Fruit fly (Drosophila melanogaster) whole organism, embryonic: ENCODE data around the gene CG12075.

Experiments
- Aef1 ChIP-seq: fragments of 200-800 bp; sonication (Bioruptor generic); IDR thresholded peaks from 3 replicates; pipeline ENCODE4 v1.3.6; 2022; ENCODE audit warnings: missing biosample characterization, missing genetic modification characterization
- Antp ChIP-seq: fragments of 200-800 bp; sonication (Bioruptor generic); optimal IDR thresholded peaks from 3 replicates; lab custom pipeline; 2016; ENCODE audit warnings: missing biosample characterization, missing genetic modification characterization
- Atf3 ChIP-seq: fragments of 200-800 bp; sonication (Bioruptor generic); optimal IDR thresholded peaks from 3 replicates; lab custom pipeline; 2016; ENCODE audit warnings: missing biosample characterization, missing genetic modification characterization
- BEAF-32 ChIP-seq: fragments of 200-800 bp; sonication (Bioruptor generic); optimal IDR thresholded peaks from 3 replicates; lab custom pipeline; 2017; ENCODE audit warnings: missing biosample characterization, missing genetic modification characterization, mild to moderate bottlenecking, moderate library complexity, missing genetic modification reagents
- Blimp-1 ChIP-seq: fragments of 200-800 bp; sonication (Bioruptor generic); optimal IDR thresholded peaks from 3 replicates; lab custom pipeline; 2018; ENCODE audit warnings: missing biosample characterization, missing genetic modification characterization, mild to moderate bottlenecking, moderate library complexity, missing genetic modification reagents
- BtbVII ChIP-seq: fragments of 200-800 bp; sonication (Bioruptor generic); optimal IDR thresholded peaks from 3 replicates; lab custom pipeline; 2017; ENCODE audit warnings: missing biosample characterization, mild to moderate bottlenecking, missing genetic modification characterization
- C15 ChIP-seq: fragments of 200-800 bp; sonication (Bioruptor generic); IDR thresholded peaks from 3 replicates; pipeline ENCODE4 v1.3.6; 2022; ENCODE audit warnings: missing biosample characterization, missing genetic modification characterization
- CG10462 ChIP-seq: fragments of 200-800 bp; sonication (Bioruptor generic); optimal IDR thresholded peaks from 2 replicates; lab custom pipeline; 2016; ENCODE audit warnings: missing biosample characterization, missing genetic modification characterization
- CG10979 ChIP-seq: fragments of 200-800 bp; sonication (Bioruptor generic); optimal IDR thresholded peaks from 2 replicates; lab custom pipeline; 2018; ENCODE audit warnings: missing biosample characterization, mild to moderate bottlenecking, missing genetic modification characterization, moderate library complexity
- CG11085 ChIP-seq: fragments of 200-800 bp; sonication (Bioruptor generic); IDR thresholded peaks from 2 replicates; pipeline ENCODE4 v1.3.6; 2022; ENCODE audit warnings: missing biosample characterization, missing genetic modification characterization
- CG11695 ChIP-seq: fragments of 200-800 bp; sonication (Bioruptor generic); IDR thresholded peaks from 3 replicates; pipeline ENCODE4 v1.3.6; 2022; ENCODE audit warnings: missing biosample characterization, missing genetic modification characterization
- CG1603 ChIP-seq: fragments of 200-800 bp; sonication (Bioruptor generic); optimal IDR thresholded peaks from 2 replicates; lab custom pipeline; 2019; ENCODE audit warnings: missing biosample characterization, mild to moderate bottlenecking, missing genetic modification characterization, moderate library complexity
- CG18476 ChIP-seq: fragments of 200-800 bp; sonication (Bioruptor generic); optimal IDR thresholded peaks from 2 replicates; lab custom pipeline; 2016; ENCODE audit warnings: missing biosample characterization, mild to moderate bottlenecking, missing genetic modification characterization
- CG30403 ChIP-seq: fragments of 200-800 bp; sonication (Bioruptor generic); optimal IDR thresholded peaks from 3 replicates; lab custom pipeline; 2016; ENCODE audit warnings: missing biosample characterization, missing genetic modification characterization
- CG30431 ChIP-seq: fragments of 200-800 bp; sonication (Bioruptor generic); optimal IDR thresholded peaks from 2 replicates; lab custom pipeline; 2017; ENCODE audit warnings: missing biosample characterization, missing genetic modification characterization
- CG34422 ChIP-seq: fragments of 200-800 bp; sonication (Bioruptor generic); IDR thresholded peaks from 3 replicates; pipeline ENCODE4 v1.3.6; 2022; ENCODE audit warnings: missing biosample characterization, missing genetic modification characterization
- CG6791 ChIP-seq: fragments of 200-800 bp; sonication (Bioruptor generic); IDR thresholded peaks from 3 replicates; pipeline ENCODE4 v1.3.6; 2022; ENCODE audit warnings: missing biosample characterization, missing genetic modification characterization; ENCODE audit not compliant: partially characterized antibody
- CG7271 ChIP-seq: fragments of 200-800 bp; sonication (Bioruptor generic); optimal IDR thresholded peaks from 2 replicates; lab custom pipeline; 2018; ENCODE audit warnings: missing biosample characterization, mild to moderate bottlenecking, missing genetic modification characterization, moderate library complexity
- CG9609 ChIP-seq: fragments of 200-800 bp; sonication (Bioruptor generic); optimal IDR thresholded peaks from 3 replicates; lab custom pipeline; 2016; ENCODE audit warnings: missing biosample characterization, missing genetic modification characterization
- CG9932 ChIP-seq: fragments of 200-800 bp; sonication (Bioruptor generic); IDR thresholded peaks from 2 replicates; pipeline ENCODE4 v1.3.6; 2022; ENCODE audit warnings: missing biosample characterization, missing genetic modification characterization
- D19B ChIP-seq: fragments of 200-800 bp; sonication (Bioruptor generic); optimal IDR thresholded peaks from 2 replicates; lab custom pipeline; 2017; ENCODE audit warnings: missing biosample characterization, mild to moderate bottlenecking, missing genetic modification characterization
- Dad ChIP-seq: fragments of 200-800 bp; sonication (Bioruptor generic); optimal IDR thresholded peaks from 3 replicates; lab custom pipeline; 2016; ENCODE audit warnings: missing biosample characterization, missing genetic modification characterization
- Dref ChIP-seq: fragments of 200-800 bp; sonication (Bioruptor generic); IDR thresholded peaks from 2 replicates; pipeline ENCODE4 v1.3.6; 2022; ENCODE audit warnings: missing biosample characterization, missing genetic modification characterization
- GATAe ChIP-seq: fragments of 200-800 bp; sonication (Bioruptor generic); conservative IDR thresholded peaks from 2 replicates; pipeline ENCODE4 v1.3.6; 2022; ENCODE audit warnings: missing biosample characterization, missing genetic modification characterization
- H15 ChIP-seq: fragments of 200-800 bp; sonication (Bioruptor generic); IDR thresholded peaks from 3 replicates; pipeline ENCODE4 v1.3.6; 2022; ENCODE audit warnings: missing biosample characterization, missing genetic modification characterization
- HmgZ ChIP-seq: fragments of 200-800 bp; sonication (Bioruptor generic); optimal IDR thresholded peaks from 2 replicates; lab custom pipeline; 2018; ENCODE audit warnings: missing biosample characterization, mild to moderate bottlenecking, missing genetic modification characterization
- Hmx ChIP-seq: fragments of 200-800 bp; sonication (Bioruptor generic); optimal IDR thresholded peaks from 2 replicates; lab custom pipeline; 2016; ENCODE audit warnings: missing biosample characterization, missing genetic modification characterization
- Hr78 ChIP-seq, 2 experiments: fragments of 200-800 bp in 1 of 2; fragments of >200 bp in 1 of 2; sonication (Bioruptor generic) in 1 of 2; optimal IDR thresholded peaks; 2 replicates each; lab custom pipeline; 2017 to 2019; ENCODE audit warnings: missing biosample characterization in 2 of 2, missing genetic modification characterization in 2 of 2, mild to moderate bottlenecking in 1 of 2, moderate library complexity in 1 of 2
- MBD-R2 ChIP-seq: fragments of 200-800 bp; sonication (Bioruptor generic); IDR thresholded peaks from 2 replicates; pipeline ENCODE4 v1.3.6; 2022; ENCODE audit warnings: missing biosample characterization, missing genetic modification characterization
- Mad ChIP-seq: fragments of 200-800 bp; sonication (Bioruptor generic); optimal IDR thresholded peaks from 2 replicates; lab custom pipeline; 2016; ENCODE audit warnings: missing biosample characterization, missing genetic modification characterization
- Med ChIP-seq: fragments of 200-800 bp; sonication (Bioruptor generic); peaks from one replicate; lab custom pipeline; 2016; ENCODE audit warnings: missing biosample characterization, missing genetic modification characterization, mild to moderate bottlenecking, inconsistent platforms, moderate library complexity
- Ptx1 ChIP-seq: fragments of 200-800 bp; sonication (Bioruptor generic); IDR thresholded peaks from 2 replicates; pipeline ENCODE4 v1.3.6; 2022; ENCODE audit warnings: missing biosample characterization, missing genetic modification characterization
- Sox100B ChIP-seq: fragments of 200-800 bp; sonication (Bioruptor generic); optimal IDR thresholded peaks from 3 replicates; lab custom pipeline; 2018; ENCODE audit warnings: missing biosample characterization, mild to moderate bottlenecking, missing genetic modification characterization
- Sox102F ChIP-seq: fragments of 200-800 bp; sonication (Bioruptor generic); optimal IDR thresholded peaks from 2 replicates; lab custom pipeline; 2018; ENCODE audit warnings: missing biosample characterization, mild to moderate bottlenecking, missing genetic modification characterization, moderate library complexity
- aop ChIP-seq: fragments of 200-800 bp; sonication (Bioruptor generic); IDR thresholded peaks from 2 replicates; pipeline ENCODE4 v1.3.6; 2022; ENCODE audit warnings: missing biosample characterization, missing genetic modification characterization
- cas ChIP-seq: fragments of 200-800 bp; sonication (Bioruptor generic); IDR thresholded peaks from 2 replicates; pipeline ENCODE4 v1.3.6; 2022; ENCODE audit warnings: missing biosample characterization, missing genetic modification characterization
- fd3F ChIP-seq: fragments of 200-800 bp; sonication (Bioruptor generic); optimal IDR thresholded peaks from 2 replicates; lab custom pipeline; 2018; ENCODE audit warnings: missing biosample characterization, mild to moderate bottlenecking, missing genetic modification characterization, moderate library complexity
- fd64A ChIP-seq: fragments of 200-800 bp; sonication (Bioruptor generic); optimal IDR thresholded peaks from 3 replicates; lab custom pipeline; 2018; ENCODE audit warnings: missing biosample characterization, mild to moderate bottlenecking, missing genetic modification characterization
- gsb-n ChIP-seq: fragments of 200-800 bp; sonication (Bioruptor generic); optimal IDR thresholded peaks from 3 replicates; lab custom pipeline; 2018; ENCODE audit warnings: missing biosample characterization, mild to moderate bottlenecking, missing genetic modification characterization
- h ChIP-seq: fragments of >200 bp; optimal IDR thresholded peaks from 2 replicates; lab custom pipeline; 2017
- jing ChIP-seq: fragments of 200-800 bp; sonication (Bioruptor generic); optimal IDR thresholded peaks from 2 replicates; lab custom pipeline; 2018; ENCODE audit warnings: missing biosample characterization, mild to moderate bottlenecking, missing genetic modification characterization
- ken ChIP-seq: fragments of 200-800 bp; sonication (Bioruptor generic); IDR thresholded peaks from 3 replicates; pipeline ENCODE4 v1.3.6; 2022; ENCODE audit warnings: missing biosample characterization, missing genetic modification characterization
- lmd ChIP-seq: fragments of 200-800 bp; sonication (Bioruptor generic); IDR thresholded peaks from 2 replicates; pipeline ENCODE4 v1.3.6; 2022; ENCODE audit warnings: missing biosample characterization, missing genetic modification characterization
- lola ChIP-seq, 3 experiments: fragments of >200 bp in 2 of 3; fragments of 200-800 bp in 1 of 3; sonication (Bioruptor generic) in 1 of 3; optimal IDR thresholded peaks; 2 replicates each; lab custom pipeline; 2017 to 2019; ENCODE audit warnings: missing biosample characterization in 3 of 3, missing genetic modification characterization in 3 of 3, mild to moderate bottlenecking in 1 of 3, moderate library complexity in 1 of 3
- pfk ChIP-seq: fragments of 200-800 bp; sonication (Bioruptor generic); optimal IDR thresholded peaks from 2 replicates; lab custom pipeline; 2018; ENCODE audit warnings: missing biosample characterization, mild to moderate bottlenecking, missing genetic modification characterization, moderate library complexity
- prd ChIP-seq, 3 experiments: fragments of >200 bp in 2 of 3; fragments of 200-800 bp in 1 of 3; sonication (Bioruptor generic) in 1 of 3; optimal IDR thresholded peaks in 2 of 3; IDR thresholded peaks in 1 of 3; 2 replicates in 2 of 3; 3 replicates in 1 of 3; pipeline versions ENCODE4 v1.3.6 to Lab custom; 2017 to 2022; ENCODE audit warnings: missing biosample characterization in 1 of 3, missing genetic modification characterization in 1 of 3
- pum ChIP-seq: fragments of 200-800 bp; sonication (Bioruptor generic); optimal IDR thresholded peaks from 2 replicates; lab custom pipeline; 2016; ENCODE audit warnings: missing biosample characterization, missing genetic modification characterization
- sens ChIP-seq: fragments of 200-800 bp; sonication (Bioruptor generic); peaks from one replicate; lab custom pipeline; 2016; ENCODE audit warnings: missing biosample characterization, missing genetic modification characterization
- sob ChIP-seq: fragments of 200-800 bp; sonication (Bioruptor generic); IDR thresholded peaks from 2 replicates; pipeline ENCODE4 v1.3.6; 2022; ENCODE audit warnings: missing biosample characterization, missing genetic modification characterization
- tin ChIP-seq: fragments of 200-800 bp; sonication (Bioruptor generic); optimal IDR thresholded peaks from 3 replicates; lab custom pipeline; 2016; ENCODE audit warnings: missing biosample characterization, missing genetic modification characterization
- ttk ChIP-seq: fragments of 200-800 bp; sonication (Bioruptor generic); IDR thresholded peaks from 2 replicates; pipeline ENCODE4 v2.1.2; 2022; ENCODE audit warnings: missing biosample characterization, missing genetic modification characterization
- z ChIP-seq: fragments of 200-800 bp; sonication (Bioruptor generic); IDR thresholded peaks from 3 replicates; pipeline ENCODE4 v1.3.6; 2022; ENCODE audit warnings: missing biosample characterization, missing genetic modification characterization

Gene CG12075

dm6 chrX:8883954-8884353 is 45.8 kb downstream of the CG12075 start (continued):
- TF ChIP-seq lmd (GFP tag; lab: Robert Waterston, UW) (peak; percentile 10; the same call in 1 of the 2 replicates), BEAF-32 (GFP tag; lab: Kevin White, UChicago) (no peak), Hr78 (GFP tag; optimal IDR thresholded peaks at IDR 0.05; lab: Kevin White, UChicago) (no peak), CG9932 (GFP tag; lab: Robert Waterston, UW) (peak; percentile 60), pfk (no peak), BtbVII (GFP tag; lab: Kevin White, UChicago) (no peak), C15 (GFP tag; lab: Robert Waterston, UW) (no peak), aop (GFP tag; lab: Robert Waterston, UW) (no peak), CG18476 (GFP tag; lab: Kevin White, UChicago) (no peak), tin (GFP tag; lab: Kevin White, UChicago) (no peak), jing (GFP tag; lab: Kevin White, UChicago) (no peak), gsb-n (tag; lab: Kevin White, UChicago) (no peak), Antp (GFP tag; lab: Kevin White, UChicago) (peak; percentile 4), fd64A (GFP tag; lab: Kevin White, UChicago) (no peak), Sox102F (no peak), ken (GFP tag; lab: Robert Waterston, UW) (no peak), ttk (GFP tag; lab: Robert Waterston, UW) (no peak), Ptx1 (GFP tag; lab: Robert Waterston, UW) (peak; percentile 32; the same call in 1 of the 2 replicates), Blimp-1 (GFP tag; lab: Kevin White, UChicago) (no peak), z (GFP tag; lab: Robert Waterston, UW) (no peak), Dref (GFP tag; lab: Robert Waterston, UW) (no peak), sens (GFP tag; lab: Kevin White, UChicago) (no peak), H15 (no peak), CG10979 (no peak), CG6791 (GFP tag; lab: Robert Waterston, UW) (no peak), lola (GFP tag; optimal IDR thresholded peaks at IDR 0.05; lab: Kevin White, UChicago) (no peak), CG7271 (tag; lab: Kevin White, UChicago) (no peak), Atf3 (GFP tag; lab: Kevin White, UChicago) (no peak), Mad (GFP tag; lab: Kevin White, UChicago) (no peak), CG10462 (GFP tag; lab: Kevin White, UChicago) (no peak), fd3F (GFP tag; lab: Kevin White, UChicago) (no peak), h (lab: Kevin White, UChicago) (no peak), CG30431 (GFP tag; lab: Kevin White, UChicago) (peak; percentile 10), Aef1 (GFP tag; lab: Robert Waterston, UW) (0 out of 3 replicates have a peak, but pooled peaks have one; percentile 21), Dad (no peak), sob (GFP tag; lab: Robert Waterston, UW) (no peak; the same call in 1 of the 2 replicates), CG30403 (GFP tag; lab: Kevin White, UChicago) (no peak), prd (optimal IDR thresholded peaks at IDR 0.05; lab: Kevin White, UChicago) (no peak), prd (GFP tag; IDR thresholded peaks at IDR 0.05; lab: Robert Waterston, UW) (peak; percentile 26; the same call in 1 of the 3 replicates), Hmx (no peak), cas (GFP tag; lab: Robert Waterston, UW) (no peak), MBD-R2 (GFP tag; lab: Robert Waterston, UW) (0 out of 2 replicates have a peak, but pooled peaks have one; percentile 16), Sox100B (GFP tag; lab: Kevin White, UChicago) (no peak), CG9609 (GFP tag; lab: Kevin White, UChicago) (no peak), D19B (GFP tag; lab: Kevin White, UChicago) (peak; percentile 59), CG1603 (tag; lab: Kevin White, UChicago) (no peak), CG11085 (GFP tag; lab: Robert Waterston, UW) (no peak), CG11695 (no peak), CG34422 (no peak), GATAe (no peak), HmgZ (tag; lab: Kevin White, UChicago) (no peak), Med (GFP tag; lab: Kevin White, UChicago) (peak; percentile 81), pum (GFP tag; lab: Kevin White, UChicago) (no peak)
